Fruit fly (Drosophila melanogaster) whole organism, embryonic: Measurements from ENCODE around the gene arx.

ENCODE experiments used
- CG30431 ChIP-seq: fragments of 200-800 bp; sonication (Bioruptor generic); optimal IDR thresholded peaks from 2 replicates; lab custom pipeline; 2017; ENCODE audit warnings: missing biosample characterization, missing genetic modification characterization
- CG6272 ChIP-seq: fragments of 200-800 bp; sonication (Bioruptor generic); IDR thresholded peaks from 2 replicates; pipeline ENCODE4 v1.3.6; 2022; ENCODE audit warnings: missing biosample characterization, missing genetic modification characterization
- CG9727 ChIP-seq: fragments of 200-800 bp; sonication (Bioruptor generic); optimal IDR thresholded peaks from 3 replicates; lab custom pipeline; 2017; ENCODE audit warnings: missing biosample characterization, mild to moderate bottlenecking, missing genetic modification characterization
- Fer3 ChIP-seq: fragments of 200-800 bp; sonication (Bioruptor generic); optimal IDR thresholded peaks from 2 replicates; lab custom pipeline; 2018; ENCODE audit warnings: missing biosample characterization, mild to moderate bottlenecking, missing genetic modification characterization, moderate library complexity
- Sin3A ChIP-seq: fragments of >200 bp; optimal IDR thresholded peaks from 2 replicates; lab custom pipeline; 2018
- crp ChIP-seq, 2 experiments: fragments of 200-800 bp; sonication (Bioruptor generic); optimal IDR thresholded peaks; 2 replicates in 1 of 2; 3 replicates in 1 of 2; lab custom pipeline; 2017; ENCODE audit warnings: missing biosample characterization in 2 of 2, missing genetic modification characterization in 2 of 2, mild to moderate bottlenecking in 1 of 2, moderate library complexity in 1 of 2
- esg ChIP-seq: fragments of 200-800 bp; sonication (Bioruptor generic); conservative IDR thresholded peaks from 2 replicates; pipeline ENCODE4 v1.3.6; 2022; ENCODE audit warnings: missing biosample characterization, missing genetic modification characterization
- kay ChIP-seq: fragments of 200-800 bp; sonication (Bioruptor generic); optimal IDR thresholded peaks from 2 replicates; lab custom pipeline; 2016; ENCODE audit warnings: missing biosample characterization, missing genetic modification characterization
- pros ChIP-seq: fragments of 200-800 bp; sonication (Bioruptor generic); optimal IDR thresholded peaks from 3 replicates; lab custom pipeline; 2019; ENCODE audit warnings: missing biosample characterization, mild to moderate bottlenecking, missing genetic modification characterization, moderate library complexity
- psq ChIP-seq: fragments of 200-800 bp; sonication (Bioruptor generic); optimal IDR thresholded peaks from 2 replicates; lab custom pipeline; 2017; ENCODE audit warnings: missing biosample characterization, missing genetic modification characterization

dm6 chr3L:18916466-18916865 is 15.1 kb upstream of the arx start:
- TF ChIP-seq Sin3A (lab: Kevin White, UChicago) (no peak), crp (GFP tag; optimal IDR thresholded peaks at IDR 0.05; lab: Kevin White, UChicago) (no peak), kay (no peak), CG30431 (GFP tag; lab: Kevin White, UChicago) (no peak), CG6272 (no peak), esg (GFP tag; lab: Robert Waterston, UW) (no peak), Fer3 (tag; lab: Kevin White, UChicago) (no peak), psq (GFP tag; lab: Kevin White, UChicago) (no peak), CG9727 (no peak), pros (GFP tag; lab: Kevin White, UChicago) (no peak)
